Fruit fly (Drosophila melanogaster) whole organism, embryonic: ENCODE results near the gene Scgalpha.

Source experiments
- CG11456 ChIP-seq: fragments of 200-800 bp; sonication (Bioruptor generic); IDR thresholded peaks from 3 replicates; pipeline ENCODE4 v1.3.6; 2022; ENCODE audit warnings: missing biosample characterization, missing genetic modification characterization
- Mes4 ChIP-seq: fragments of 200-800 bp; sonication (Bioruptor generic); optimal IDR thresholded peaks from 2 replicates; lab custom pipeline; 2016; ENCODE audit warnings: missing biosample characterization, missing genetic modification characterization
- Oli ChIP-seq: fragments of 200-800 bp; sonication (Bioruptor generic); optimal IDR thresholded peaks from 2 replicates; lab custom pipeline; 2018; ENCODE audit warnings: missing biosample characterization, mild to moderate bottlenecking, missing genetic modification characterization, moderate library complexity
- Sry-δ ChIP-seq: fragments of 200-800 bp; sonication (Bioruptor generic); optimal IDR thresholded peaks from 2 replicates; lab custom pipeline; 2016; ENCODE audit warnings: missing biosample characterization, missing genetic modification characterization
- caup ChIP-seq: fragments of 200-800 bp; sonication (Bioruptor generic); optimal IDR thresholded peaks from 3 replicates; lab custom pipeline; 2017; ENCODE audit warnings: missing biosample characterization, mild to moderate bottlenecking, missing genetic modification characterization, moderate library complexity; ENCODE audit not compliant: severe bottlenecking
- ci ChIP-seq: fragments of 200-800 bp; sonication (Bioruptor generic); IDR thresholded peaks from 3 replicates; pipeline ENCODE4 v1.3.6; 2022; ENCODE audit warnings: missing biosample characterization, missing genetic modification characterization
- fd3F ChIP-seq: fragments of 200-800 bp; sonication (Bioruptor generic); optimal IDR thresholded peaks from 2 replicates; lab custom pipeline; 2018; ENCODE audit warnings: missing biosample characterization, mild to moderate bottlenecking, missing genetic modification characterization, moderate library complexity
- grn ChIP-seq: fragments of 200-800 bp; sonication (Bioruptor generic); optimal IDR thresholded peaks from 3 replicates; lab custom pipeline; 2017; ENCODE audit warnings: missing biosample characterization, missing genetic modification characterization
- ham ChIP-seq: fragments of 200-800 bp; sonication (Bioruptor generic); IDR thresholded peaks from 2 replicates; pipeline ENCODE4 v1.3.6; 2022; ENCODE audit warnings: missing biosample characterization, missing genetic modification characterization

DNA sequence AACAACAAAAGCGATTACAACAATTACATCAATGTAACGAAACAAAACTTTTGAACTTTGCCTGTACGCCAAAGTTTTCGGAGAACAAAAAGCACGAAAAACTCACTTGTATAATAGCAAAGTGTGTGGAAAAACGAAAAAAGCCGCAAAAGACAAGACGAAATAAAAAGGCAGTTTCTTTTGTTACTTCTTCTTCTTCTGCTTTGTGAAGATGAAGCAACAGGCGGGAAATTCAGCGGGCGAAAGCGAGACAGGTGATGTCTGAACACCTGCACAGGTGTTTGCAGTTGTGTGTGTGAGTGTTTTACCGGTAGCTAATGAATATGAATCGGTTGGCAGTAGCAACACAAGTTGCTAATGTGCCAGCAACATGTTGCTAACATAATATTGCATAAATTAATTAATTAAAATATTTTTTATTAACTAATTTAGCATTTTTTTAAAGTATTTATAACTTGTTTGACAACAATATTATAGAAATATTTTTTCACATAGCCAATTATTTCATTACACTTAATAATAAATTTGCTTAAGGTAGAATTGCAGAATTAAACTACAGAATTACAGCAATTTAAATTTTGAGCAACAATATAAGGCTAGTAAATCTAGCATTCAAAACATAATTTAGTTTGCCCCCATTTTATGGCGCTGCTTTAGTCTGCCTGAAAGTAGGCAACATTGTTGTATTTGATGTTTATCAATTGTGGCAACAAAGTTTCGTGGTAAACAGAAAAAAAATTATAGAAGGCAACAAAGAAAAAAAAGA lies 36.4 kb upstream of the Scgalpha start:
- no peak for TF ChIP-seq Sry-δ
- no peak; the same call in 2 of the 3 replicates for TF ChIP-seq ci (GFP tag; lab: Robert Waterston, UW)
- TF ChIP-seq caup (GFP tag; lab: Kevin White, UChicago), result no peak
- TF ChIP-seq Mes4, result no peak
- TF ChIP-seq ham (GFP tag; lab: Robert Waterston, UW), result no peak
- TF ChIP-seq grn (GFP tag; lab: Kevin White, UChicago), result no peak
- no peak for TF ChIP-seq Oli
- no peak for TF ChIP-seq CG11456 (GFP tag; lab: Robert Waterston, UW)
- TF ChIP-seq fd3F, result no peak
